Worm (Caenorhabditis elegans) whole organism, L2 larva: Measurements from ENCODE around the gene gmeb-1.

Source experiments
- Y55F3AM.14 ChIP-seq: fragments of 200-800 bp; sonication (Bioruptor generic); optimal IDR thresholded peaks from 2 replicates; lab custom pipeline; 2018; ENCODE audit warnings: mild to moderate bottlenecking, missing genetic modification characterization, missing compliant biosample characterization
- aly-2 ChIP-seq: fragments of 150-350 bp; optimal IDR thresholded peaks from 2 replicates; lab custom pipeline; 2014; ENCODE audit warnings: missing biosample characterization, missing genetic modification characterization
- ama-1 ChIP-seq: fragments of 150-350 bp; optimal IDR thresholded peaks from 2 replicates; lab custom pipeline; 2018; ENCODE audit warnings: inconsistent platforms
- ceh-16 ChIP-seq: fragments of 150-350 bp; optimal IDR thresholded peaks from 2 replicates; lab custom pipeline; 2014; ENCODE audit warnings: missing biosample characterization, missing genetic modification characterization
- egl-27 ChIP-seq: sonication (generic microtip); optimal IDR thresholded peaks from 3 replicates; lab custom pipeline; 2017; ENCODE audit warnings: missing biosample characterization, missing genetic modification reagents, missing genetic modification characterization
- elt-3 ChIP-seq: sonication (generic microtip); optimal IDR thresholded peaks from 2 replicates; lab custom pipeline; 2017; ENCODE audit warnings: missing biosample characterization, missing genetic modification characterization
- lin-11 ChIP-seq: fragments of 150-350 bp; sonication (generic microtip); optimal IDR thresholded peaks from 2 replicates; lab custom pipeline; 2014; ENCODE audit warnings: missing biosample characterization, missing genetic modification characterization, inconsistent platforms, mixed read lengths
- lin-13 ChIP-seq: fragments of 150-350 bp; optimal IDR thresholded peaks from 2 replicates; lab custom pipeline; 2014; ENCODE audit warnings: missing biosample characterization, missing genetic modification reagents, missing genetic modification characterization
- nhr-129 ChIP-seq: fragments of 150-350 bp; optimal IDR thresholded peaks from 2 replicates; lab custom pipeline; 2014; ENCODE audit warnings: missing biosample characterization, missing genetic modification characterization
- nhr-77 ChIP-seq: fragments of 150-350 bp; optimal IDR thresholded peaks from 2 replicates; lab custom pipeline; 2014; ENCODE audit warnings: missing biosample characterization, missing genetic modification characterization
- snpc-4 ChIP-seq: fragments of 150-350 bp; optimal IDR thresholded peaks from 2 replicates; lab custom pipeline; 2014; ENCODE audit warnings: missing biosample characterization, missing genetic modification characterization
- unc-55 ChIP-seq: fragments of 150-350 bp; sonication (generic microtip); optimal IDR thresholded peaks from 3 replicates; lab custom pipeline; 2014; ENCODE audit warnings: missing biosample characterization, missing genetic modification reagents, missing genetic modification characterization
- ztf-1 ChIP-seq: fragments of 200-800 bp; sonication (Bioruptor generic); conservative IDR thresholded peaks from 2 replicates; pipeline ENCODE4 v1.3.6; 2022; ENCODE audit warnings: missing genetic modification characterization, missing compliant biosample characterization
- ztf-11 ChIP-seq: sonication (generic microtip); optimal IDR thresholded peaks from 2 replicates; lab custom pipeline; 2017; ENCODE audit warnings: missing biosample characterization, missing genetic modification characterization

ce11 chrII:66322-66721, 47.0 kb downstream of the gmeb-1 start:
- TF ChIP-seq ztf-1 (no peak), elt-3 (tag; lab: Kevin White, UChicago) (no peak), aly-2 (tag; lab: Kevin White, UChicago) (no peak), snpc-4 (tag; lab: Kevin White, UChicago) (no peak), ztf-11 (no peak), egl-27 (tag; lab: Kevin White, UChicago) (no peak), nhr-129 (tag; lab: Kevin White, UChicago) (no peak), lin-11 (tag; lab: Kevin White, UChicago) (no peak), Y55F3AM.14 (GFP tag; lab: Kevin White, UChicago) (peak; percentile 23), unc-55 (GFP tag; lab: Kevin White, UChicago) (no peak), ama-1 (lab: Kevin White, UChicago) (no peak), lin-13 (GFP tag; lab: Kevin White, UChicago) (no peak), ceh-16 (tag; lab: Kevin White, UChicago) (no peak), nhr-77 (tag; lab: Kevin White, UChicago) (no peak)
